Worm (Caenorhabditis elegans) whole organism, young adult: ENCODE data around the gene pyc-1.

Experiments used
- B0261.1 ChIP-seq: sonication (generic microtip); optimal IDR thresholded peaks from 2 replicates; lab custom pipeline; 2016; ENCODE audit warnings: mild to moderate bottlenecking, missing genetic modification characterization, moderate library complexity, missing compliant biosample characterization
- F37B4.10 ChIP-seq: fragments of 200-800 bp; sonication (Bioruptor generic); IDR thresholded peaks from 2 replicates; pipeline ENCODE4 v1.3.6; 2022; ENCODE audit warnings: missing genetic modification characterization, missing compliant biosample characterization
- ama-1 ChIP-seq, 3 experiments: fragments of 150-350 bp in 1 of 3; sonication (generic microtip) in 2 of 3; optimal IDR thresholded peaks; 2 replicates each; lab custom pipeline; 2014 to 2018; ENCODE audit warnings: missing biosample characterization in 2 of 3, missing genetic modification characterization in 2 of 3, missing genetic modification reagents in 2 of 3
- aptf-3 ChIP-seq: fragments of 200-800 bp; sonication (Bioruptor generic); IDR thresholded peaks from 2 replicates; pipeline ENCODE4 v1.3.6; 2022; ENCODE audit warnings: missing genetic modification characterization, missing compliant biosample characterization
- ceh-91 ChIP-seq: fragments of 200-800 bp; sonication (Bioruptor generic); IDR thresholded peaks from 2 replicates; pipeline ENCODE4 v1.3.6; 2022; ENCODE audit warnings: missing genetic modification reagents, missing genetic modification characterization, missing compliant biosample characterization
- dpl-1 ChIP-seq: fragments of 150-350 bp; optimal IDR thresholded peaks from 2 replicates; lab custom pipeline; 2014; ENCODE audit warnings: missing biosample characterization, missing genetic modification reagents, missing genetic modification characterization
- hsf-1 ChIP-seq: fragments of 200-800 bp; sonication (Bioruptor generic); IDR thresholded peaks from 2 replicates; pipeline ENCODE4 v1.3.6; 2022; ENCODE audit warnings: missing genetic modification reagents, missing genetic modification characterization, missing compliant biosample characterization
- lag-1 ChIP-seq: fragments of 200-800 bp; sonication (Bioruptor generic); IDR thresholded peaks from 2 replicates; pipeline ENCODE4 v1.3.6; 2022; ENCODE audit warnings: missing genetic modification reagents, missing genetic modification characterization, missing compliant biosample characterization
- let-526 ChIP-seq: fragments of 200-800 bp; sonication (Bioruptor generic); IDR thresholded peaks from 2 replicates; pipeline ENCODE4 v1.3.6; 2022; ENCODE audit warnings: missing genetic modification reagents, missing genetic modification characterization, missing compliant biosample characterization
- snpc-4 ChIP-seq, 5 experiments: fragments of 150-350 bp in 1 of 5; sonication (generic microtip) in 4 of 5; optimal IDR thresholded peaks; 2 replicates each; lab custom pipeline; 2014 to 2018; ENCODE audit warnings: missing genetic modification characterization in 5 of 5, missing biosample characterization in 3 of 5, antibody characterized with exemption in 2 of 5, mild to moderate bottlenecking in 2 of 5, missing compliant biosample characterization in 2 of 5, missing genotype in 2 of 5, moderate library complexity in 2 of 5, missing genetic modification reagents in 1 of 5
- tbp1 ChIP-seq: fragments of 200-800 bp; sonication (Bioruptor generic); optimal IDR thresholded peaks from 2 replicates; lab custom pipeline; 2018; ENCODE audit warnings: mild to moderate bottlenecking, missing genetic modification characterization, missing compliant biosample characterization

DNA sequence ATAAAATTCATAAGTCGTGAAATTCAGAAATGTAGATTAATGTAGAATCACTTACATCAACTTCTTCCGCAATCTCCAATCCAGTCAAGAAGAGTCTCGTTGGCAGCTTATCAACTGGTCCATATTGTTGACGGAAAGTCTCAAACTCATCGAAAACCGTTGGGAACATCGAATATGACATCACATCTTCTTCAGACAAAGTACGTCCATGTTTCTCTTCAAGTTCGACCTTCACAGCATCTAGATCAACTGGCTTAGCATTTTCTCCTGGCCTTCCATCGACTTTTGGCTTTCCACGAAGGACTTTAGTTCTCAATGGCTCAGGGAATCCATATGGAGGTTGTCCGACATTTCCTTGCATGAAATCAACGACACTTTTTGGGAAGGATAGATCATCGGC, 3.5 kb downstream of the pyc-1 start:
- TF ChIP-seq B0261.1 (tag; lab: Kevin White, UChicago) (no peak), let-526 (GFP tag; lab: Robert Waterston, UW) (no peak), dpl-1 (GFP tag; lab: Kevin White, UChicago) (no peak), hsf-1 (GFP tag; lab: Robert Waterston, UW) (no peak), F37B4.10 (GFP tag; lab: Robert Waterston, UW) (no peak), aptf-3 (GFP tag; lab: Robert Waterston, UW) (no peak), ceh-91 (GFP tag; lab: Robert Waterston, UW) (no peak), ama-1 (optimal IDR thresholded peaks at IDR 0.05; lab: Kevin White, UChicago) (no peak), ama-1 (GFP tag; optimal IDR thresholded peaks at IDR 0.05; lab: Kevin White, UChicago) (no peak), tbp1 (no peak), lag-1 (no peak), snpc-4 (GFP tag; optimal IDR thresholded peaks at IDR 0.05; lab: Kevin White, UChicago) (no peak), snpc-4 (tag; optimal IDR thresholded peaks at IDR 0.05; lab: Kevin White, UChicago) (no peak)
